Worm (Caenorhabditis elegans) whole organism, L4 larva: Measurements from ENCODE around the gene fbxa-39.

Source experiments
- ama-1 ChIP-seq: fragments of 150-350 bp; optimal IDR thresholded peaks from 2 replicates; lab custom pipeline; 2014; ENCODE audit warnings: inconsistent platforms, mixed read lengths
- ceh-82 ChIP-seq: sonication (generic microtip); optimal IDR thresholded peaks from 2 replicates; lab custom pipeline; 2017; ENCODE audit warnings: missing biosample characterization, missing genetic modification characterization
- dmd-6 ChIP-seq: fragments of 200-800 bp; sonication (Bioruptor generic); IDR thresholded peaks from 2 replicates; pipeline ENCODE4 v1.3.6; 2022; ENCODE audit warnings: missing genetic modification reagents, missing genetic modification characterization, missing compliant biosample characterization
- dpl-1 ChIP-seq: fragments of 150-350 bp; optimal IDR thresholded peaks from 2 replicates; lab custom pipeline; 2014; ENCODE audit warnings: missing biosample characterization, missing genetic modification reagents, missing genetic modification characterization
- dve-1 ChIP-seq: sonication (generic microtip); optimal IDR thresholded peaks from 2 replicates; lab custom pipeline; 2017; ENCODE audit warnings: antibody characterized with exemption, mild to moderate bottlenecking, missing genetic modification characterization, missing compliant biosample characterization; ENCODE audit not compliant: insufficient read depth
- egl-27 ChIP-seq: sonication (generic microtip); optimal IDR thresholded peaks from 3 replicates; lab custom pipeline; 2017; ENCODE audit warnings: missing biosample characterization, missing genetic modification reagents, missing genetic modification characterization
- lsy-2 ChIP-seq, 2 experiments: fragments of 150-350 bp in 1 of 2; sonication (generic microtip) in 1 of 2; optimal IDR thresholded peaks; 2 replicates each; lab custom pipeline; 2014 to 2017; ENCODE audit warnings: missing biosample characterization in 2 of 2, missing genetic modification characterization in 2 of 2
- mdl-1 ChIP-seq, 2 experiments: fragments of 150-350 bp in 1 of 2; sonication (generic microtip) in 1 of 2; optimal IDR thresholded peaks; 2 replicates each; lab custom pipeline; 2014 to 2017; ENCODE audit warnings: missing biosample characterization in 2 of 2, missing genetic modification characterization in 2 of 2
- mxl-3 ChIP-seq: fragments of 200-800 bp; sonication (Bioruptor generic); optimal IDR thresholded peaks from 2 replicates; lab custom pipeline; 2018; ENCODE audit warnings: mild to moderate bottlenecking, missing genetic modification characterization, missing compliant biosample characterization
- tag-97 ChIP-seq: fragments of 200-800 bp; sonication (Bioruptor generic); IDR thresholded peaks from 2 replicates; pipeline ENCODE4 v1.3.6; 2022; ENCODE audit warnings: missing genetic modification characterization, missing compliant biosample characterization
- unc-130 ChIP-seq: sonication (generic microtip); optimal IDR thresholded peaks from 2 replicates; lab custom pipeline; 2016; ENCODE audit warnings: missing genetic modification reagents, missing genetic modification characterization, missing compliant biosample characterization

DNA sequence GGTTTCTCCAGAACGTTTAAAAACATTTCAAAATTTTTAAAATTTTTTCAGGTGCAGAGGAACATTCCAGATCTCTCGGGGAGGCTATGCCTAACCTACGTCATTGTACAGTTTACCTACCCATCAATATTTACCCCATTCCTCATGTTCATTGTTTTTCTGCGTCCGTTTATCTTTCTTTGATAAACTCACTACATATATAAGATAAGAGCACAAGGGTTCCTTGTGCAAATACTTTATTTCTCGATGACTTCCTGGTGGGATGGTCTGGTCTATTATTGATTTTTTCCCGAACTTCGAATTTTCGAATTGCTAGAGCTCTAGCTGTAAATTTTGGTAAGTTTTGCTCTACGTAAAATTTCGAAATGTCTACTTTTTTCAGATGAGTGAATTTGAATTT lies 39.4 kb upstream of the fbxa-39 start:
- no peak for TF ChIP-seq lsy-2 (tag; optimal IDR thresholded peaks at IDR 0.05; lab: Kevin White, UChicago)
- no peak for TF ChIP-seq unc-130 (GFP tag; lab: Kevin White, UChicago)
- TF ChIP-seq ceh-82 (tag; lab: Kevin White, UChicago): no peak
- TF ChIP-seq ama-1 (lab: Kevin White, UChicago): no peak
- no peak for TF ChIP-seq egl-27 (tag; lab: Kevin White, UChicago)
- TF ChIP-seq dpl-1 (GFP tag; lab: Kevin White, UChicago): no peak
- TF ChIP-seq mdl-1 (tag; optimal IDR thresholded peaks at IDR 0.05; lab: Kevin White, UChicago): no peak
- TF ChIP-seq dmd-6 (GFP tag; lab: Robert Waterston, UW): no peak
- TF ChIP-seq dve-1 (tag; lab: Kevin White, UChicago): no peak
- TF ChIP-seq tag-97 (GFP tag; lab: Robert Waterston, UW): no peak
- no peak for TF ChIP-seq mxl-3
